Worm (Caenorhabditis elegans) whole organism, late embryonic: ENCODE measurements around the gene clec-39.

ENCODE experiments used
- Y22D7AL.16 ChIP-seq: sonication (generic microtip); optimal IDR thresholded peaks from 2 replicates; lab custom pipeline; 2016; ENCODE audit warnings: missing genetic modification characterization, missing compliant biosample characterization
- ceh-48 ChIP-seq: sonication (generic microtip); optimal IDR thresholded peaks from 2 replicates; lab custom pipeline; 2016; ENCODE audit warnings: missing genetic modification characterization, inconsistent platforms, missing compliant biosample characterization
- ets-4 ChIP-seq: sonication (generic microtip); optimal IDR thresholded peaks from 2 replicates; lab custom pipeline; 2016; ENCODE audit warnings: missing genetic modification characterization, missing compliant biosample characterization
- fkh-10 ChIP-seq: fragments of 150-350 bp; optimal IDR thresholded peaks from 2 replicates; lab custom pipeline; 2014; ENCODE audit warnings: missing biosample characterization, missing genetic modification reagents, missing genetic modification characterization
- hlh-6 ChIP-seq: sonication (generic microtip); optimal IDR thresholded peaks from 2 replicates; lab custom pipeline; 2016; ENCODE audit warnings: missing genotype, missing genetic modification characterization, missing compliant biosample characterization
- lin-11 ChIP-seq: fragments of 200-800 bp; sonication (Bioruptor generic); optimal IDR thresholded peaks from 2 replicates; lab custom pipeline; 2018; ENCODE audit warnings: mild to moderate bottlenecking, missing genetic modification characterization, missing compliant biosample characterization
- nhr-11 ChIP-seq: fragments of 150-350 bp; optimal IDR thresholded peaks from 2 replicates; lab custom pipeline; 2014; ENCODE audit warnings: missing biosample characterization, missing genetic modification characterization
- pag-3 ChIP-seq: sonication (generic microtip); optimal IDR thresholded peaks from 2 replicates; lab custom pipeline; 2016; ENCODE audit warnings: missing compliant biosample characterization, missing genetic modification characterization, borderline replicate concordance
- pha-4 ChIP-seq: fragments of 150-350 bp; optimal IDR thresholded peaks from 2 replicates; lab custom pipeline; 2018; ENCODE audit warnings: missing biosample characterization, missing genetic modification reagents, missing genetic modification characterization
- syd-9 ChIP-seq: sonication (generic microtip); optimal IDR thresholded peaks from 2 replicates; lab custom pipeline; 2016; ENCODE audit warnings: mild to moderate bottlenecking, missing genetic modification characterization, moderate library complexity, missing compliant biosample characterization
- unc-86 ChIP-seq: sonication (generic microtip); optimal IDR thresholded peaks from 2 replicates; lab custom pipeline; 2016; ENCODE audit warnings: missing genetic modification characterization, missing compliant biosample characterization
- zip-5 ChIP-seq: sonication (generic microtip); optimal IDR thresholded peaks from 2 replicates; lab custom pipeline; 2016; ENCODE audit warnings: missing genetic modification characterization, missing compliant biosample characterization

clec-39 gene

ce11 chrV:16784806-16785205 is 45.7 kb downstream of the clec-39 start:
- no peak for TF ChIP-seq nhr-11
- TF ChIP-seq, all 69 proteins: peak for 0

ce11 chrV:16786012-16786411 is 46.9 kb downstream of the clec-39 start:
- TF ChIP-seq Y22D7AL.16 (tag; lab: Kevin White, UChicago) (no peak), ets-4 (tag; lab: Kevin White, UChicago) (no peak)

- no peak for TF ChIP-seq lin-11 (tag; lab: Kevin White, UChicago)
- no peak for TF ChIP-seq zip-5
- no peak for TF ChIP-seq pag-3
- TF ChIP-seq unc-86 (tag; lab: Kevin White, UChicago) = no peak
- TF ChIP-seq syd-9 (tag; lab: Kevin White, UChicago) = no peak
- TF ChIP-seq pha-4 (tag; lab: Kevin White, UChicago) = no peak
- TF ChIP-seq ceh-48 = no peak
- no peak for TF ChIP-seq nhr-11
- TF ChIP-seq fkh-10 = no peak
- no peak for TF ChIP-seq hlh-6
- no peak for TF ChIP-seq ets-4 (tag; lab: Kevin White, UChicago)
These were observed 49.9 kb downstream of the clec-39 start, which contains the start of gene immt-2 for ce11 chrV:16788967-16789366. Gene immt-2 (plus strand): TSS chrV:16789267.
